Worm (Caenorhabditis elegans) whole organism, late embryonic: ENCODE data around the gene T05H10.8.

Source experiments
- C38D4.7 ChIP-seq: fragments of 200-800 bp; sonication (Bioruptor generic); optimal IDR thresholded peaks from 2 replicates; lab custom pipeline; 2018; ENCODE audit warnings: mild to moderate bottlenecking, missing genetic modification characterization, moderate library complexity, missing compliant biosample characterization
- F13H6.1 ChIP-seq: sonication (generic microtip); optimal IDR thresholded peaks from 2 replicates; lab custom pipeline; 2016; ENCODE audit warnings: missing genetic modification characterization, missing compliant biosample characterization
- K09A11.1 ChIP-seq: sonication (generic microtip); optimal IDR thresholded peaks from 2 replicates; lab custom pipeline; 2017; ENCODE audit warnings: antibody characterized with exemption, mild to moderate bottlenecking, missing genetic modification characterization, missing compliant biosample characterization; ENCODE audit not compliant: insufficient read depth
- Y22D7AL.16 ChIP-seq: sonication (generic microtip); optimal IDR thresholded peaks from 2 replicates; lab custom pipeline; 2016; ENCODE audit warnings: missing genetic modification characterization, missing compliant biosample characterization
- ama-1 ChIP-seq: fragments of 150-350 bp; optimal IDR thresholded peaks from 2 replicates; lab custom pipeline; 2014
- ceh-14 ChIP-seq: sonication (generic microtip); optimal IDR thresholded peaks from 2 replicates; lab custom pipeline; 2016; ENCODE audit warnings: missing genotype, missing genetic modification characterization, missing compliant biosample characterization
- ceh-18 ChIP-seq: sonication (generic microtip); optimal IDR thresholded peaks from 2 replicates; lab custom pipeline; 2016; ENCODE audit warnings: missing genetic modification characterization, missing compliant biosample characterization
- ceh-2 ChIP-seq: sonication (generic microtip); optimal IDR thresholded peaks from 2 replicates; lab custom pipeline; 2016; ENCODE audit warnings: missing genotype, missing genetic modification characterization, missing compliant biosample characterization
- ceh-24 ChIP-seq: sonication (generic microtip); optimal IDR thresholded peaks from 2 replicates; lab custom pipeline; 2016; ENCODE audit warnings: mild to moderate bottlenecking, missing genetic modification characterization, missing compliant biosample characterization
- ceh-45 ChIP-seq: fragments of 200-800 bp; sonication (Bioruptor generic); IDR thresholded peaks from 2 replicates; pipeline ENCODE4 v1.3.6; 2022; ENCODE audit warnings: missing genetic modification reagents, missing genetic modification characterization, missing compliant biosample characterization
- ceh-6 ChIP-seq: fragments of 200-800 bp; sonication (Bioruptor generic); optimal IDR thresholded peaks from 2 replicates; lab custom pipeline; 2018; ENCODE audit warnings: mild to moderate bottlenecking, missing genetic modification characterization, missing compliant biosample characterization
- che-1 ChIP-seq: sonication (generic microtip); optimal IDR thresholded peaks from 2 replicates; lab custom pipeline; 2016; ENCODE audit warnings: mild to moderate bottlenecking, missing genetic modification characterization, missing compliant biosample characterization
- dmd-4 ChIP-seq: sonication (generic microtip); optimal IDR thresholded peaks from 2 replicates; lab custom pipeline; 2016; ENCODE audit warnings: borderline replicate concordance, missing genetic modification characterization, missing compliant biosample characterization
- dve-1 ChIP-seq: sonication (generic microtip); optimal IDR thresholded peaks from 2 replicates; lab custom pipeline; 2017; ENCODE audit warnings: antibody characterized with exemption, mild to moderate bottlenecking, missing genetic modification characterization, missing compliant biosample characterization
- fkh-10 ChIP-seq: fragments of 150-350 bp; optimal IDR thresholded peaks from 2 replicates; lab custom pipeline; 2014; ENCODE audit warnings: missing biosample characterization, missing genetic modification reagents, missing genetic modification characterization
- fkh-6 ChIP-seq: sonication (generic microtip); optimal IDR thresholded peaks from 2 replicates; lab custom pipeline; 2016; ENCODE audit warnings: missing genetic modification characterization, missing compliant biosample characterization
- hlh-13 ChIP-seq: fragments of 200-800 bp; sonication (Bioruptor generic); optimal IDR thresholded peaks from 2 replicates; lab custom pipeline; 2018; ENCODE audit warnings: mild to moderate bottlenecking, missing genetic modification characterization, missing compliant biosample characterization
- hlh-30 ChIP-seq: sonication (generic microtip); optimal IDR thresholded peaks from 2 replicates; lab custom pipeline; 2017; ENCODE audit warnings: antibody characterized with exemption, missing genetic modification characterization, missing compliant biosample characterization; ENCODE audit not compliant: insufficient read depth
- hlh-6 ChIP-seq: sonication (generic microtip); optimal IDR thresholded peaks from 2 replicates; lab custom pipeline; 2016; ENCODE audit warnings: missing genotype, missing genetic modification characterization, missing compliant biosample characterization
- hlh-8 ChIP-seq: sonication (generic microtip); optimal IDR thresholded peaks from 2 replicates; lab custom pipeline; 2016; ENCODE audit warnings: missing genotype, missing genetic modification characterization, missing compliant biosample characterization
- lim-6 ChIP-seq: sonication (generic microtip); optimal IDR thresholded peaks from 2 replicates; lab custom pipeline; 2016; ENCODE audit warnings: missing genetic modification characterization, missing compliant biosample characterization
- lin-11 ChIP-seq: fragments of 200-800 bp; sonication (Bioruptor generic); optimal IDR thresholded peaks from 2 replicates; lab custom pipeline; 2018; ENCODE audit warnings: mild to moderate bottlenecking, missing genetic modification characterization, missing compliant biosample characterization
- madf-2 ChIP-seq: sonication (generic microtip); optimal IDR thresholded peaks from 2 replicates; lab custom pipeline; 2017; ENCODE audit warnings: missing genetic modification characterization, missing compliant biosample characterization
- nfya-1 ChIP-seq: sonication (generic microtip); optimal IDR thresholded peaks from 2 replicates; lab custom pipeline; 2017; ENCODE audit warnings: missing genetic modification characterization, mild to moderate bottlenecking, missing compliant biosample characterization, antibody characterized with exemption, moderate library complexity
- nhr-11 ChIP-seq: fragments of 150-350 bp; optimal IDR thresholded peaks from 2 replicates; lab custom pipeline; 2014; ENCODE audit warnings: missing biosample characterization, missing genetic modification characterization
- npax-4 ChIP-seq: sonication (generic microtip); optimal IDR thresholded peaks from 2 replicates; lab custom pipeline; 2016; ENCODE audit warnings: missing genetic modification characterization, missing compliant biosample characterization
- odd-2 ChIP-seq: sonication (generic microtip); optimal IDR thresholded peaks from 2 replicates; lab custom pipeline; 2017; ENCODE audit warnings: antibody characterized with exemption, mild to moderate bottlenecking, missing genetic modification characterization, missing compliant biosample characterization
- pag-3 ChIP-seq: sonication (generic microtip); optimal IDR thresholded peaks from 2 replicates; lab custom pipeline; 2016; ENCODE audit warnings: missing compliant biosample characterization, missing genetic modification characterization, borderline replicate concordance
- pat-9 ChIP-seq: fragments of 200-800 bp; sonication (Bioruptor generic); optimal IDR thresholded peaks from 2 replicates; lab custom pipeline; 2018; ENCODE audit warnings: mild to moderate bottlenecking, missing genetic modification characterization, moderate library complexity, missing compliant biosample characterization
- pax-1 ChIP-seq: fragments of 150-350 bp; optimal IDR thresholded peaks from 2 replicates; lab custom pipeline; 2014; ENCODE audit warnings: missing biosample characterization, missing genetic modification characterization
- pha-4 ChIP-seq: fragments of 150-350 bp; optimal IDR thresholded peaks from 2 replicates; lab custom pipeline; 2018; ENCODE audit warnings: missing biosample characterization, missing genetic modification reagents, missing genetic modification characterization
- pqm-1 ChIP-seq: sonication (generic microtip); optimal IDR thresholded peaks from 2 replicates; lab custom pipeline; 2016; ENCODE audit warnings: missing genetic modification characterization, missing compliant biosample characterization
- pros-1 ChIP-seq: fragments of 150-350 bp; optimal IDR thresholded peaks from 2 replicates; lab custom pipeline; 2014; ENCODE audit warnings: missing biosample characterization, missing genetic modification reagents, missing genetic modification characterization
- ref-2 ChIP-seq: sonication (generic microtip); optimal IDR thresholded peaks from 2 replicates; lab custom pipeline; 2016; ENCODE audit warnings: missing genetic modification characterization, missing compliant biosample characterization
- rnt-1 ChIP-seq: sonication (generic microtip); optimal IDR thresholded peaks from 2 replicates; lab custom pipeline; 2016; ENCODE audit warnings: missing genetic modification characterization, missing compliant biosample characterization
- sox-2 ChIP-seq: fragments of 200-800 bp; sonication (Bioruptor generic); IDR thresholded peaks from 2 replicates; pipeline ENCODE4 v1.3.6; 2022; ENCODE audit warnings: missing genetic modification reagents, missing genetic modification characterization, missing compliant biosample characterization
- tbx-2 ChIP-seq: sonication (generic microtip); optimal IDR thresholded peaks from 2 replicates; lab custom pipeline; 2016; ENCODE audit warnings: missing genetic modification characterization, missing compliant biosample characterization
- tbx-7 ChIP-seq: sonication (generic microtip); optimal IDR thresholded peaks from 2 replicates; lab custom pipeline; 2016; ENCODE audit warnings: missing genotype, missing genetic modification characterization, missing compliant biosample characterization
- ttx-3 ChIP-seq: sonication (generic microtip); optimal IDR thresholded peaks from 2 replicates; lab custom pipeline; 2016; ENCODE audit warnings: missing genetic modification reagents, missing genetic modification characterization, missing compliant biosample characterization
- unc-3 ChIP-seq, 2 experiments: fragments of 200-800 bp in 1 of 2; sonication (Bioruptor generic) in 1 of 2; sonication (generic microtip) in 1 of 2; conservative IDR thresholded peaks in 1 of 2; optimal IDR thresholded peaks in 1 of 2; 2 replicates each; pipeline versions ENCODE4 v1.3.6 to Lab custom; 2016 to 2022; ENCODE audit warnings: missing compliant biosample characterization in 2 of 2, missing genetic modification characterization in 2 of 2, missing genetic modification reagents in 1 of 2
- ztf-16 ChIP-seq: sonication (generic microtip); optimal IDR thresholded peaks from 2 replicates; lab custom pipeline; 2017; ENCODE audit warnings: missing genetic modification characterization, missing compliant biosample characterization

T05H10.8 gene

DNA sequence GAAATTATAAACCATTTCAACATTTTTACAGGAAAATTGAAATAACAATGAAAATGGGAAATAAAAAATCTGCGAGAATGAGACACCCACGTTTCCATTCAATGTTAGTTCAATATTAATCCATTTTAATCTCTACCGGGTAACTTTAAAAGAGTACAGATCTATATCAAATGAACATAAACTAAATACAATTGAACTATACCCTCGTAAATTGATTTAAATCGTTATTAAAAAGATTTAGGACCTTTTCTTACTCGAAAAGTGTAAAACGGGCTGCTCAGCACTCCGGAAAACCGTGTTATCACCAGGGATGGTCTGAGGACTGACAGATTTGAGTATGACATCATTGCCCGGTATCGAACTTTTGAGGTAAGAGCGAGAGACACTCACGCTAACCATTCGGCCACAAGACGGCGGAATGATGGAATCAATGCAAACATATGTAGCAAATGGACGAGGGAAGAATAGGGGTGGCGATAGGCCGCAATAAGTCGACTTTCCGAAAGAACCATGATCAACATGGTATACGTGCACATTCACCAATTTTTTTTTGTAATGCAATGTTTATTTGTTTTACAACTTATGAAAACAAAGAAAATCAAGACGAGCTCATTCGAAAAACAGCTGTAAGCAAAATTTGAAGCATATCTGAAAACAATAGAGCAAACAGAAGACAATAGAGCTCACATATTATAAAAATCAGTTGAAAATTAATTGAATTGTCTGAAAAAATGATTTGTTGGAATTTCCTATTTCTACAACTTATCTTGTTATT lies 48.2 kb downstream of the T05H10.8 start, which contains the start of the genes chst-1 and C41C4.9 (continued):
- no peak for TF ChIP-seq pax-1
- TF ChIP-seq F13H6.1 (tag; lab: Kevin White, UChicago), result peak; percentile 86
- TF ChIP-seq odd-2 (tag; lab: Kevin White, UChicago), result no peak
- TF ChIP-seq nfya-1 (tag; lab: Kevin White, UChicago), result peak; percentile 69
- TF ChIP-seq Y22D7AL.16 (tag; lab: Kevin White, UChicago), result peak; percentile 88
- TF ChIP-seq dmd-4 (tag; lab: Kevin White, UChicago), result peak; percentile 86
- TF ChIP-seq hlh-6 (tag; lab: Kevin White, UChicago), result peak; percentile 97
- TF ChIP-seq che-1 (tag; lab: Kevin White, UChicago), result peak; percentile 92
- TF ChIP-seq pag-3 (tag; lab: Kevin White, UChicago), result peak; percentile 84
- no peak for TF ChIP-seq nhr-11 (tag; lab: Kevin White, UChicago)
- peak; percentile 96 for TF ChIP-seq ceh-6
- TF ChIP-seq hlh-30, result peak; percentile 69
- peak; percentile 88 for TF ChIP-seq lin-11 (tag; lab: Kevin White, UChicago)
- TF ChIP-seq fkh-6 (tag; lab: Kevin White, UChicago), result peak; percentile 94
- TF ChIP-seq hlh-8 (tag; lab: Kevin White, UChicago), result peak; percentile 65
- TF ChIP-seq dve-1 (tag; lab: Kevin White, UChicago), result peak; percentile 90
- TF ChIP-seq hlh-13, result peak; percentile 91
- peak; percentile 88 for TF ChIP-seq ceh-14 (tag; lab: Kevin White, UChicago)
- peak; percentile 69 for TF ChIP-seq ceh-24
- TF ChIP-seq ceh-45 (GFP tag; lab: Robert Waterston, UW), result peak; percentile 79
- peak; percentile 55 for TF ChIP-seq tbx-7 (tag; lab: Kevin White, UChicago)
- peak; percentile 91 for TF ChIP-seq rnt-1
- peak; percentile 84 for TF ChIP-seq pqm-1
- peak; percentile 90 for TF ChIP-seq tbx-2 (tag; lab: Kevin White, UChicago)
- TF ChIP-seq ztf-16 (tag; lab: Kevin White, UChicago), result peak; percentile 96
- peak; percentile 91 for TF ChIP-seq unc-3 (GFP tag; conservative IDR thresholded peaks at IDR 0.05; lab: Robert Waterston, UW)
- peak; percentile 86 for TF ChIP-seq unc-3 (tag; optimal IDR thresholded peaks at IDR 0.05; lab: Kevin White, UChicago)
- peak; percentile 89 for TF ChIP-seq ttx-3
- peak; percentile 88 for TF ChIP-seq ceh-18 (tag; lab: Kevin White, UChicago)
- TF ChIP-seq ama-1 (lab: Kevin White, UChicago), result no peak
- TF ChIP-seq K09A11.1, result peak; percentile 79
- TF ChIP-seq pha-4 (tag; lab: Kevin White, UChicago), result no peak
- TF ChIP-seq pat-9, result peak; percentile 94
- peak; percentile 76 for TF ChIP-seq lim-6 (tag; lab: Kevin White, UChicago)
- TF ChIP-seq C38D4.7 (GFP tag; lab: Kevin White, UChicago), result peak; percentile 88
- TF ChIP-seq fkh-10, result peak; percentile 74
- peak; percentile 92 for TF ChIP-seq madf-2 (tag; lab: Kevin White, UChicago)
- peak; percentile 81 for TF ChIP-seq sox-2 (GFP tag; lab: Robert Waterston, UW)
- TF ChIP-seq npax-4 (tag; lab: Kevin White, UChicago), result peak; percentile 76
- TF ChIP-seq pros-1 (tag; lab: Kevin White, UChicago), result no peak
- peak; percentile 87 for TF ChIP-seq ceh-2
- TF ChIP-seq ref-2 (tag; lab: Kevin White, UChicago), result no peak
